Worm (Caenorhabditis elegans) whole organism, young adult: ENCODE results near the gene K01A2.4.

ENCODE experiments used
- B0336.3 ChIP-seq: fragments of 200-800 bp; sonication (Bioruptor generic); IDR thresholded peaks from 2 replicates; pipeline ENCODE4 v1.3.6; 2022; ENCODE audit warnings: missing genetic modification characterization, missing compliant biosample characterization
- F10E7.11 ChIP-seq: sonication (generic microtip); optimal IDR thresholded peaks from 2 replicates; lab custom pipeline; 2017; ENCODE audit warnings: mild to moderate bottlenecking, missing genetic modification characterization, moderate library complexity, missing compliant biosample characterization
- F22D6.2 ChIP-seq: sonication (generic microtip); optimal IDR thresholded peaks from 2 replicates; lab custom pipeline; 2016; ENCODE audit warnings: mild to moderate bottlenecking, missing genetic modification characterization, missing compliant biosample characterization
- F23B12.7 ChIP-seq: sonication (generic microtip); optimal IDR thresholded peaks from 2 replicates; lab custom pipeline; 2017; ENCODE audit warnings: missing genetic modification characterization, mild to moderate bottlenecking, missing compliant biosample characterization, antibody characterized with exemption, moderate library complexity; ENCODE audit not compliant: insufficient read depth
- F33H1.4 ChIP-seq: fragments of 200-800 bp; sonication (Bioruptor generic); IDR thresholded peaks from 2 replicates; pipeline ENCODE4 v1.3.6; 2022; ENCODE audit warnings: missing genetic modification reagents, missing genetic modification characterization, missing compliant biosample characterization
- F39B2.1 ChIP-seq: fragments of 200-800 bp; sonication (Bioruptor generic); IDR thresholded peaks from 2 replicates; pipeline ENCODE4 v1.3.6; 2022; ENCODE audit warnings: missing genetic modification reagents, missing genetic modification characterization, missing compliant biosample characterization
- F52B5.7 ChIP-seq: sonication (generic microtip); optimal IDR thresholded peaks from 2 replicates; lab custom pipeline; 2016; ENCODE audit warnings: mild to moderate bottlenecking, missing genetic modification characterization, missing compliant biosample characterization
- F55B11.4 ChIP-seq: sonication (generic microtip); optimal IDR thresholded peaks from 2 replicates; lab custom pipeline; 2016; ENCODE audit warnings: missing compliant biosample characterization, missing genetic modification characterization, borderline replicate concordance; ENCODE audit not compliant: insufficient read depth
- F57C9.4 ChIP-seq: sonication (generic microtip); optimal IDR thresholded peaks from 2 replicates; lab custom pipeline; 2017; ENCODE audit warnings: mild to moderate bottlenecking, missing genetic modification characterization, missing compliant biosample characterization
- K11D2.4 ChIP-seq: fragments of 200-800 bp; sonication (Bioruptor generic); IDR thresholded peaks from 2 replicates; pipeline ENCODE4 v1.3.6; 2022; ENCODE audit warnings: missing genetic modification reagents, missing genetic modification characterization, missing compliant biosample characterization
- Y95B8A.8 ChIP-seq: fragments of 200-800 bp; sonication (Bioruptor generic); IDR thresholded peaks from 2 replicates; pipeline ENCODE4 v1.3.6; 2022; ENCODE audit warnings: missing genetic modification reagents, missing genetic modification characterization, missing compliant biosample characterization
- akir-1 ChIP-seq: fragments of 200-800 bp; sonication (Bioruptor generic); optimal IDR thresholded peaks from 2 replicates; lab custom pipeline; 2018; ENCODE audit warnings: mild to moderate bottlenecking, missing genetic modification characterization, moderate library complexity, missing compliant biosample characterization
- athp-1 ChIP-seq: sonication (generic microtip); optimal IDR thresholded peaks from 2 replicates; lab custom pipeline; 2017; ENCODE audit warnings: mild to moderate bottlenecking, missing genetic modification characterization, missing compliant biosample characterization
- attf-5 ChIP-seq: fragments of 200-800 bp; sonication (Bioruptor generic); optimal IDR thresholded peaks from 2 replicates; lab custom pipeline; 2018; ENCODE audit warnings: mild to moderate bottlenecking, missing genetic modification characterization, missing compliant biosample characterization
- bed-1 ChIP-seq: fragments of 200-800 bp; sonication (Bioruptor generic); IDR thresholded peaks from 2 replicates; pipeline ENCODE4 v1.3.6; 2022; ENCODE audit warnings: missing genetic modification reagents, missing genetic modification characterization, missing compliant biosample characterization
- cebp-1 ChIP-seq, 2 experiments: fragments of 200-800 bp in 1 of 2; sonication (Bioruptor generic) in 1 of 2; sonication (generic microtip) in 1 of 2; IDR thresholded peaks in 1 of 2; optimal IDR thresholded peaks in 1 of 2; 2 replicates each; pipeline versions ENCODE4 v1.3.6 to Lab custom; 2017 to 2022; ENCODE audit warnings: missing compliant biosample characterization in 2 of 2, missing genetic modification characterization in 2 of 2, mild to moderate bottlenecking in 1 of 2, missing genetic modification reagents in 1 of 2, moderate library complexity in 1 of 2
- egl-44 ChIP-seq: fragments of 200-800 bp; sonication (Bioruptor generic); IDR thresholded peaks from 2 replicates; pipeline ENCODE4 v1.3.6; 2022; ENCODE audit warnings: missing genetic modification reagents, missing genetic modification characterization, missing compliant biosample characterization
- egrh-3 ChIP-seq: fragments of 200-800 bp; sonication (Bioruptor generic); IDR thresholded peaks from 2 replicates; pipeline ENCODE4 v1.3.6; 2022; ENCODE audit warnings: missing genetic modification reagents, missing genetic modification characterization, missing compliant biosample characterization
- ekl-4 ChIP-seq: fragments of 200-800 bp; sonication (Bioruptor generic); IDR thresholded peaks from 2 replicates; pipeline ENCODE4 v1.3.6; 2022; ENCODE audit warnings: missing genetic modification reagents, missing genetic modification characterization, missing compliant biosample characterization
- hlh-26 ChIP-seq: fragments of 200-800 bp; sonication (Bioruptor generic); conservative IDR thresholded peaks from 2 replicates; pipeline ENCODE4 v1.3.6; 2022; ENCODE audit warnings: missing genetic modification reagents, missing genetic modification characterization, missing compliant biosample characterization
- hmg-20 ChIP-seq: fragments of 200-800 bp; sonication (Bioruptor generic); IDR thresholded peaks from 2 replicates; pipeline ENCODE4 v1.3.6; 2022; ENCODE audit warnings: missing genetic modification reagents, missing genetic modification characterization, missing compliant biosample characterization
- hrde-1 ChIP-seq: sonication (generic microtip); optimal IDR thresholded peaks from 2 replicates; lab custom pipeline; 2016; ENCODE audit warnings: missing genetic modification characterization, mild to moderate bottlenecking, missing compliant biosample characterization, moderate library complexity, missing genotype, missing genetic modification reagents, borderline replicate concordance
- lin-26 ChIP-seq: fragments of 200-800 bp; sonication (Bioruptor generic); IDR thresholded peaks from 2 replicates; pipeline ENCODE4 v1.3.6; 2022; ENCODE audit warnings: missing genetic modification reagents, missing genetic modification characterization, missing compliant biosample characterization
- lin-35 ChIP-seq, 3 experiments: fragments of 150-350 bp in 2 of 3; sonication (generic microtip) in 1 of 3; optimal IDR thresholded peaks; 2 replicates each; lab custom pipeline; 2014 to 2018; ENCODE audit warnings: missing biosample characterization in 3 of 3, missing genetic modification characterization in 3 of 3, missing genetic modification reagents in 3 of 3
- lin-40 ChIP-seq: sonication (generic microtip); optimal IDR thresholded peaks from 2 replicates; lab custom pipeline; 2016; ENCODE audit warnings: missing genetic modification characterization, mild to moderate bottlenecking, missing compliant biosample characterization, missing genotype, missing genetic modification reagents
- lsy-27 ChIP-seq: sonication (generic microtip); optimal IDR thresholded peaks from 2 replicates; lab custom pipeline; 2017; ENCODE audit warnings: missing genetic modification characterization, mild to moderate bottlenecking, missing compliant biosample characterization, antibody characterized with exemption, missing genotype, borderline replicate concordance; ENCODE audit not compliant: insufficient read depth
- madf-3 ChIP-seq: fragments of 200-800 bp; sonication (Bioruptor generic); IDR thresholded peaks from 2 replicates; pipeline ENCODE4 v1.3.6; 2022; ENCODE audit warnings: missing genetic modification reagents, missing genetic modification characterization, missing compliant biosample characterization
- mes-4 ChIP-seq: sonication (generic microtip); optimal IDR thresholded peaks from 2 replicates; lab custom pipeline; 2016; ENCODE audit warnings: missing genotype, missing genetic modification characterization, missing compliant biosample characterization
- mxl-1 ChIP-seq: sonication (generic microtip); optimal IDR thresholded peaks from 2 replicates; lab custom pipeline; 2016; ENCODE audit warnings: missing genetic modification characterization, missing compliant biosample characterization
- nfyb-1 ChIP-seq: fragments of 200-800 bp; sonication (Bioruptor generic); IDR thresholded peaks from 2 replicates; pipeline ENCODE4 v1.3.6; 2022; ENCODE audit warnings: missing genetic modification reagents, missing genetic modification characterization, missing compliant biosample characterization
- nhr-120 ChIP-seq: fragments of 200-800 bp; sonication (Bioruptor generic); IDR thresholded peaks from 2 replicates; pipeline ENCODE4 v1.3.6; 2022; ENCODE audit warnings: missing genetic modification characterization, missing compliant biosample characterization
- nhr-179 ChIP-seq: sonication (generic microtip); optimal IDR thresholded peaks from 2 replicates; lab custom pipeline; 2016; ENCODE audit warnings: mild to moderate bottlenecking, missing genetic modification characterization, missing compliant biosample characterization
- pbrm-1 ChIP-seq: fragments of 200-800 bp; sonication (Bioruptor generic); IDR thresholded peaks from 2 replicates; pipeline ENCODE4 v1.3.6; 2022; ENCODE audit warnings: missing genetic modification reagents, missing genetic modification characterization, missing compliant biosample characterization
- pha-4 ChIP-seq: fragments of 150-350 bp; sonication (generic microtip); optimal IDR thresholded peaks from 2 replicates; lab custom pipeline; 2014; ENCODE audit warnings: missing biosample characterization, missing genetic modification reagents, missing genetic modification characterization
- repo-1 ChIP-seq: sonication (generic microtip); optimal IDR thresholded peaks from 2 replicates; lab custom pipeline; 2017; ENCODE audit warnings: mild to moderate bottlenecking, missing genetic modification characterization, missing compliant biosample characterization
- tlf-1 ChIP-seq: fragments of 200-800 bp; sonication (Bioruptor generic); optimal IDR thresholded peaks from 2 replicates; lab custom pipeline; 2018; ENCODE audit warnings: mild to moderate bottlenecking, missing genetic modification characterization, missing compliant biosample characterization
- unc-130 ChIP-seq: sonication (generic microtip); optimal IDR thresholded peaks from 2 replicates; lab custom pipeline; 2016; ENCODE audit warnings: missing genetic modification reagents, missing genetic modification characterization, missing compliant biosample characterization
- zim-3 ChIP-seq: sonication (generic microtip); optimal IDR thresholded peaks from 2 replicates; lab custom pipeline; 2017; ENCODE audit warnings: mild to moderate bottlenecking, missing genetic modification characterization, moderate library complexity, missing compliant biosample characterization
- ztf-18 ChIP-seq: sonication (generic microtip); optimal IDR thresholded peaks from 2 replicates; lab custom pipeline; 2016; ENCODE audit warnings: missing genotype, mild to moderate bottlenecking, missing genetic modification characterization, missing compliant biosample characterization
- ztf-22 ChIP-seq: fragments of 200-800 bp; sonication (Bioruptor generic); optimal IDR thresholded peaks from 2 replicates; lab custom pipeline; 2018; ENCODE audit warnings: mild to moderate bottlenecking, missing genetic modification characterization, moderate library complexity, missing compliant biosample characterization

Gene K01A2.4

DNA sequence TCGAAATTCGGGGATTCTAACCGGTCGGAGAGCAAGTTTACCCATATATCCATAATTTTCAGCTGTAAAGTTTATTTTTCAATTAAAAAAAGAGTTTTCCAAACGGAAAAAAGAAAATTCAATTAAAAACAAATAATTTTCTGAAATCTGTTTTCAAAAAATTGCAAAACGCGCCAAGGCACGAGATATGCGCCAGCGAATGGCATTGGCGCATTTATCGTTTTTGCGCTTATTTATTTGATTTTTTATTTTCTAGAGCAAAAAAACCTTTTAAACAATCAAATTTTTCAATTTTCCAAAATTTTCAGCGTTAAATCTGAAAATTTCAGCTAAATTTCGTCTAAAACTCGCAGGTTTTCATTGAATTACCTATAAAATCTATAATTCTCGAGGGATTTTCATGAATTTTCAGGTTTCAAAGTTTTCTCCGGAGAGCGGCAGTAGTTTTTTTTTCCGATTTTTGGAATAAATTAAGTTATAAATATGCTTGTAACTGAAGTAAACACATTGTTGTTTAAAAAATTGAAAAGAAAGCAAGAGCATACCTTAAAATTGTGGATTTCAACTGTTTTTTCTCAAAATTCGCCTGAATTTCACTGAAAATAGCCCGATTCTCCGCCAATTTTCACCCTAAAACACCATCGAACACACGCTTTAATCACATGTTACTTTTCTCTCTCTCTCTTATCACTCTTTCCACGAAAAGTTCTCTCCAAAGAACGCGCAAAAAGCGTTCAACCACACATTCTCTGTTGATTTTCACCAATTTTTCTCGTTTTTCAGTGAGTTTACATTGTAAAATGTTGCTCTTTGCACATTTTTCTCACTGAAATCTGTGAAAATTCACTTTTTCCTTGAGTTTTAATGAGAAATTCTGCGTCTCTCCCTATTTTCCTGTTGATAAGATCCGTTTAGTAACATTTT is 21.4 kb upstream of the K01A2.4 start, which contains the start of gene B0432.10 (continued):
- TF ChIP-seq ztf-22 (GFP tag; lab: Kevin White, UChicago) (no peak), pbrm-1 (peak; percentile 46; the same call in 1 of the 2 replicates), unc-130 (no peak), ztf-18 (peak; percentile 94), nhr-179 (tag; lab: Kevin White, UChicago) (no peak)

DNA sequence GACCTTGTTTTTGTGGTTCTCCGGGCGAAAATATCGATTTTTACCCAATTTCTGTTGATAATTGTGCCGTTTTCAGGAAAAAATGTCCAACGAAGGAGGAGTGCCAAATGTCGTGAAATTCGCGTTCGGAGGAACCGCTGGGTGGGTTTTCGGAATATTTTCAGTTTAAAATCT is 20.8 kb upstream of the K01A2.4 start, which contains the start of gene misc-1:
Gene misc-1, plus strand, starts transcription at position 75 of the 174 bp plus-strand sequence.
- no peak for TF ChIP-seq zim-3 (tag; lab: Kevin White, UChicago)
- no peak for TF ChIP-seq mes-4 (tag; lab: Kevin White, UChicago)
- no peak for TF ChIP-seq B0336.3 (GFP tag; lab: Robert Waterston, UW)
- TF ChIP-seq lsy-27, result no peak
- TF ChIP-seq pbrm-1, result no peak
- no peak for TF ChIP-seq F52B5.7
- TF ChIP-seq hlh-26 (GFP tag; lab: Robert Waterston, UW), result no peak

DNA sequence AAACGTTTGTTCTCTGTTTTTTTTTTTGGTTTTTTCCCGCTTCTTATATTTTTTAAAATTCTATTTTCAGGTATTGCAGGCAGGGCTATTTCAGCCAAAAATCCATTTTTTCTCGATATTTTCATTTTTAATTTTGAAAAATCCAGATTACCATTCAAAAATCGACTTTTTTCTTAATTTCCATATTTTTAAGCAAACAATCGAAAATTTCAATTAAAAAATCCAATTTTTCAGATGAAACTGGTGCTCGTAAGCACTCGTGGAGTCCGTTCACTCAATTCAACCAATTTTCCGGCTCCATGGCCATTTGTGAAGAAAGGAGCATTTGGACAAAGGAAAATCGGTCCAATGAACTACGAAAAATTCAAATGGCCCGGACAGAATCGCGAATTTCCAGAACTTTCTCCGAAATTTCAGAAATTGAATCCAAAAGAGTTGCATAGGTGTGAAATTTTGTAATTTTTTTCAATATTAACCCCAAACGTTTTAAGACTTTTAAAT is 18.5 kb upstream of the K01A2.4 start, which contains the start of gene mrpl-41:
Gene mrpl-41, plus strand, starts transcription at position 235 of the 501 bp plus-strand sequence.
- TF ChIP-seq athp-1 (peak; percentile 11), F10E7.11 (tag; lab: Kevin White, UChicago) (peak; percentile 38), egl-44 (no peak), ekl-4 (GFP tag; lab: Robert Waterston, UW) (peak; percentile 53; the same call in 1 of the 2 replicates), F52B5.7 (peak; percentile 43), F57C9.4 (tag; lab: Kevin White, UChicago) (peak; percentile 3), hrde-1 (tag; lab: Kevin White, UChicago) (no peak), madf-3 (no peak), lin-35 (GFP tag; optimal IDR thresholded peaks at IDR 0.05; lab: Kevin White, UChicago) (peak in 1 of 3 experiments; percentile 21), mxl-1 (tag; lab: Kevin White, UChicago) (no peak), hmg-20 (GFP tag; lab: Robert Waterston, UW) (0 out of 2 replicates have a peak, but pooled peaks have one; percentile 30), cebp-1 (GFP tag; IDR thresholded peaks at IDR 0.05; lab: Robert Waterston, UW) (no peak), cebp-1 (tag; optimal IDR thresholded peaks at IDR 0.05; lab: Kevin White, UChicago) (peak; percentile 28), nfyb-1 (GFP tag; lab: Robert Waterston, UW) (no peak), lin-40 (tag; lab: Kevin White, UChicago) (no peak)

DNA sequence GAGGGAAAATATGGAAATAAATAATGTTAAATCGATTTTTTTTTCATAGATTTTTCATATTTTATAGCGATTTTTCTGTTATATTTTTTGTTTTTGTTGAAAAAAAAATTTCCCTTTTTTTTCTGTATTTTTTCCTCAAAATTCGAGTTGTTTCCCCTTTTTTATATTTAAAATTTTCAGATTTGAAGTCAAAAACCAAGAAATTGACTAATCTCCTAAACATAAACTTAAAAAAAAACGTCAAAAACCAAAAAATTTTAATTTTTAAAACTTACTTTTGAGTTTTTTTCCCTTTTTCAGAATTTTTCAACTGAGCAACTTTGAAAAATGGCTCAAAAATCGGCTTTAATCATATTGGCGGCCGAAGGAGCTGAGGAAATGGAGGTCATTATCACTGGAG is 17.0 kb upstream of the K01A2.4 start, which contains the start of gene djr-1.1:
Gene djr-1.1, plus strand, starts transcription at position 301 of the 400 bp plus-strand sequence.
- TF ChIP-seq pha-4 (tag; lab: Kevin White, UChicago) (no peak), egrh-3 (no peak), nhr-120 (no peak), F23B12.7 (no peak), attf-5 (GFP tag; lab: Kevin White, UChicago) (no peak), F39B2.1 (GFP tag; lab: Robert Waterston, UW) (no peak), repo-1 (tag; lab: Kevin White, UChicago) (no peak), lin-26 (no peak), F33H1.4 (no peak), K11D2.4 (GFP tag; lab: Robert Waterston, UW) (no peak), F22D6.2 (tag; lab: Kevin White, UChicago) (no peak), Y95B8A.8 (GFP tag; lab: Robert Waterston, UW) (no peak), tlf-1 (no peak), bed-1 (GFP tag; lab: Robert Waterston, UW) (no peak), akir-1 (no peak), F55B11.4 (tag; lab: Kevin White, UChicago) (no peak)
- TF ChIP-seq, all 124 proteins: peak for 0
